Worm (Caenorhabditis elegans): ENCODE results near the gene math-13.

DNA sequence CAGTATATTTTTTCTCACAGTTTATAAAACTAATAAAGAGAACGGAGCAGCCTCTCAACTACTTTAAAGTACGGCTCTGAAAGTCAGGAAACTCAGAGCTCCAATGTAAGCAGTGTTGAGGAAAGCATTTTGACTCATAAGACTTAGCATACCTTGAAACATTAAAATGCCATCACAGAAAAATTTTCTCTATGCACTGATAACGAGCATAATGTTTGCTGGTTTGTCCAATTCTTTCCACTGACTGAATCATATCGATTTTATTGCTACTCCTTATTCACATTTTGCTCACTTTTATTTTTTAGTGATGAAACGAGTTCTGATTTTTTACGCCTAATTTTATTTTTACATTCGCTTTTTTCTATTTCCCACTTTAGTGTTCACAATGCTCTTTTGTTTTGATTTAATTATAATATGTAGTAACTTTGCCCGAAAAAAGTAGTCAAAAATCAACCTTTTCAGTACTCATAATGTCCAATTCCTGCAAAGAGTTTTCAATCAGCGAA, 43.8 kb upstream of the math-13 start, which contains the start of gene math-39:
- TF ChIP-seq him-1 (tag; optimal IDR thresholded peaks at IDR 0.05) (no peak), dao-5 (tag; optimal IDR thresholded peaks at IDR 0.05) (no peak)

Measured in whole organism, L4/young adult.